Fruit fly (Drosophila melanogaster) Kc167 (cell line): ENCODE measurements around the gene CG6893.

Source experiments
- Myc ChIP-seq: fragments of >200 bp; optimal IDR thresholded peaks from 2 replicates; lab custom pipeline; 2017; ENCODE audit warnings: missing external identifiers
- insv ChIP-seq: fragments of >200 bp; optimal IDR thresholded peaks from 3 replicates; lab custom pipeline; 2018; ENCODE audit warnings: missing external identifiers
- psq ChIP-seq: fragments of >200 bp; optimal IDR thresholded peaks from 2 replicates; lab custom pipeline; 2017; ENCODE audit warnings: missing external identifiers

- no peak for TF ChIP-seq Myc (lab: Kevin White, UChicago)
- TF ChIP-seq psq = no peak
- no peak for TF ChIP-seq insv (lab: Kevin White, UChicago)
Observed at dm6 chr3L:18681550-18682217, 12.3 kb upstream of the CG6893 start, which contains the start of the genes Sgf11 and CG32202.
